Worm (Caenorhabditis elegans): ENCODE measurements around the gene K08B5.1.
A peak's percentile ranks its signal among the peaks of the same experiment; 100 is the strongest.

Gene K08B5.1

ce11 chrX:16604566-16604965, 46.3 kb downstream of the K08B5.1 start (continued):
- TF ChIP-seq ceh-2 (tag; optimal IDR thresholded peaks at IDR 0.05) (peak; percentile 37), F13H6.1 (tag; optimal IDR thresholded peaks at IDR 0.05) (no peak), che-1 (tag; optimal IDR thresholded peaks at IDR 0.05) (peak; percentile 70), odd-2 (tag; optimal IDR thresholded peaks at IDR 0.05) (peak; percentile 44), tbx-2 (tag; optimal IDR thresholded peaks at IDR 0.05) (peak; percentile 5), madf-2 (tag; optimal IDR thresholded peaks at IDR 0.05) (peak; percentile 66), nfya-1 (tag; optimal IDR thresholded peaks at IDR 0.05) (peak; percentile 44), lin-11 (tag; optimal IDR thresholded peaks at IDR 0.05) (peak; percentile 14), ceh-14 (tag; optimal IDR thresholded peaks at IDR 0.05) (peak; percentile 19), npax-4 (tag; optimal IDR thresholded peaks at IDR 0.05) (no peak), sox-2 (GFP tag; IDR thresholded peaks at IDR 0.05) (no peak), pha-4 (tag; optimal IDR thresholded peaks at IDR 0.05) (no peak), hlh-30 (tag; optimal IDR thresholded peaks at IDR 0.05; ENCODE audit: insufficient read depth) (peak; percentile 73), fkh-6 (tag; optimal IDR thresholded peaks at IDR 0.05) (peak; percentile 45), ceh-34 (tag; optimal IDR thresholded peaks at IDR 0.05) (no peak), ceh-9 (tag; optimal IDR thresholded peaks at IDR 0.05) (no peak)

- TF ChIP-seq gmeb-2 (tag; optimal IDR thresholded peaks at IDR 0.05) = no peak
- no peak for TF ChIP-seq dve-1 (tag; optimal IDR thresholded peaks at IDR 0.05)
- TF ChIP-seq odd-2 (tag; optimal IDR thresholded peaks at IDR 0.05) = no peak
- no peak for TF ChIP-seq unc-55 (GFP tag; optimal IDR thresholded peaks at IDR 0.05)
- TF ChIP-seq K09A11.1 (tag; optimal IDR thresholded peaks at IDR 0.05; ENCODE audit: insufficient read depth) = no peak
- TF ChIP-seq ceh-22 (tag; optimal IDR thresholded peaks at IDR 0.05) = no peak
- TF ChIP-seq nhr-11 (tag; optimal IDR thresholded peaks at IDR 0.05) = no peak
- no peak for TF ChIP-seq pqm-1 (tag; optimal IDR thresholded peaks at IDR 0.05)
- TF ChIP-seq mec-3 (tag; optimal IDR thresholded peaks at IDR 0.05; ENCODE audit: borderline replicate concordance) = no peak
- TF ChIP-seq ttx-3 (tag; optimal IDR thresholded peaks at IDR 0.05) = no peak
Measured at ce11 chrX:16607128-16607527, 48.9 kb downstream of the K08B5.1 start.

- no peak for TF ChIP-seq K09A11.1 (tag; optimal IDR thresholded peaks at IDR 0.05; ENCODE audit: insufficient read depth)
- TF ChIP-seq sdc-2 (tag; optimal IDR thresholded peaks at IDR 0.05) = no peak
- TF ChIP-seq tbx-7 (tag; optimal IDR thresholded peaks at IDR 0.05) = no peak
- TF ChIP-seq hlh-15 (tag; optimal IDR thresholded peaks at IDR 0.05) = no peak
- no peak for TF ChIP-seq ceh-2 (tag; optimal IDR thresholded peaks at IDR 0.05)
- TF ChIP-seq hlh-6 (tag; optimal IDR thresholded peaks at IDR 0.05) = no peak
- no peak for TF ChIP-seq ceh-31 (tag; optimal IDR thresholded peaks at IDR 0.05)
- TF ChIP-seq F13H6.1 (tag; optimal IDR thresholded peaks at IDR 0.05) = no peak
Measured at ce11 chrX:16609424-16609823, 51.2 kb downstream of the K08B5.1 start, which contains the start of gene F59C12.3. Gene F59C12.3 (minus strand): TSS chrX:16609524.

DNA sequence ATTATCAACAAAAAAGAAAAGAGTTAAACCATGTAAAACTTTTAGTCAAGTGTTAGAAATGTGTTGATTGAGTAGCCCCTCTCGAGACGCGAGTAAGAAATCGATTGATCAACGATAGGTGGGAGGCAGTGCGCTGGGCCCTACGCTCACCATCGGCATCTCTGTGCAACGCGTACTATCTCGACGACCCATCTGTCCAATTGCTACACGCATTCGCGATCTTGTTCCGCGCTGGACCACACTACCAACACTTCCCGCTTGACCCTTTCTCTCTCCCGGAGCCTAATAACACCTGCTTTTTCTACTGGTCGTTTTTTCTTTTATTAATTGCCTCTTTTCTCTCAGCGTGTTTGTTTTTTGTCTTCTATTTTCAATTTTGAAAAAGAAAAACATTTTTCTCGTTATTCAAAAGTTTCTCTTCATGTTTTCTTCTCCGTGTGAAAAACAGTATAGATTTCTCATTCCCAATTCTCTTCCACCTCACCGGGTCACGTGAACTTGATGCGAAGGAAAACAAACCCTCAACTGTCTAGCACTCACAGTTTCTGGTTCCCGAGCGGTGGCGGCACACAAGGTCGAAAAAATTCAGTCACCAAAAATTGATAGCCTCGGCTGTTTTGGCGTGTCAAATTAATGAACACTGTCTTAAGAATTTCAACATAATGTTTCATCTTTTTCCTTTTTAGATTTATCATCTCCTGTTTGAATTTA, 53.3 kb downstream of the K08B5.1 start:
- TF ChIP-seq rnt-1 (tag; optimal IDR thresholded peaks at IDR 0.05) = peak; percentile 48
- TF ChIP-seq dmd-4 (tag; optimal IDR thresholded peaks at IDR 0.05; ENCODE audit: borderline replicate concordance) = no peak
- peak; percentile 56 for TF ChIP-seq nfya-1 (tag; optimal IDR thresholded peaks at IDR 0.05)
- no peak for TF ChIP-seq hlh-6 (tag; optimal IDR thresholded peaks at IDR 0.05)
- TF ChIP-seq che-1 (tag; optimal IDR thresholded peaks at IDR 0.05) = no peak
- TF ChIP-seq unc-3 (GFP tag; conservative IDR thresholded peaks at IDR 0.05) = no peak
- no peak for TF ChIP-seq unc-3 (tag; optimal IDR thresholded peaks at IDR 0.05)
- TF ChIP-seq syd-9 (tag; optimal IDR thresholded peaks at IDR 0.05) = peak; percentile 30
- no peak for TF ChIP-seq ets-4 (tag; optimal IDR thresholded peaks at IDR 0.05)
- peak; percentile 34 for TF ChIP-seq sdc-2 (tag; optimal IDR thresholded peaks at IDR 0.05)
- no peak for TF ChIP-seq pha-2 (tag; optimal IDR thresholded peaks at IDR 0.05)
- no peak for TF ChIP-seq ceh-2 (tag; optimal IDR thresholded peaks at IDR 0.05)
- peak; percentile 61 for TF ChIP-seq tbx-2 (tag; optimal IDR thresholded peaks at IDR 0.05)
- peak; percentile 20 for TF ChIP-seq ceh-34 (tag; optimal IDR thresholded peaks at IDR 0.05)
- TF ChIP-seq ceh-31 (tag; optimal IDR thresholded peaks at IDR 0.05) = peak; percentile 45
- peak; percentile 25 for TF ChIP-seq hlh-8 (tag; optimal IDR thresholded peaks at IDR 0.05)

Data from whole organism, late embryonic.